Worm (Caenorhabditis elegans) whole organism, L4 larva: ENCODE measurements around the gene sra-10.

Source experiments
- D1046.2 ChIP-seq: fragments of 200-800 bp; sonication (Bioruptor generic); IDR thresholded peaks from 2 replicates; pipeline ENCODE4 v1.3.6; 2022; ENCODE audit warnings: missing genetic modification characterization, missing compliant biosample characterization
- F10B5.3 ChIP-seq: sonication (generic microtip); optimal IDR thresholded peaks from 2 replicates; lab custom pipeline; 2016; ENCODE audit warnings: mild to moderate bottlenecking, missing genetic modification characterization, missing compliant biosample characterization
- F26F4.8 ChIP-seq: fragments of 200-800 bp; sonication (Bioruptor generic); conservative IDR thresholded peaks from 2 replicates; pipeline ENCODE4 v1.3.6; 2022; ENCODE audit warnings: missing genetic modification characterization, missing compliant biosample characterization
- T20F7.1 ChIP-seq: fragments of 200-800 bp; sonication (Bioruptor generic); optimal IDR thresholded peaks from 2 replicates; lab custom pipeline; 2018; ENCODE audit warnings: mild to moderate bottlenecking, missing genetic modification characterization, missing compliant biosample characterization
- Y105C5A.15 ChIP-seq: fragments of 200-800 bp; sonication (Bioruptor generic); IDR thresholded peaks from 2 replicates; pipeline ENCODE4 v1.3.6; 2022; ENCODE audit warnings: missing genetic modification characterization, missing compliant biosample characterization
- Y48G9A.11 ChIP-seq: fragments of 200-800 bp; sonication (Bioruptor generic); IDR thresholded peaks from 2 replicates; pipeline ENCODE4 v1.3.6; 2022; ENCODE audit warnings: missing genetic modification reagents, missing genetic modification characterization, missing compliant biosample characterization
- ZK337.2 ChIP-seq: fragments of 200-800 bp; sonication (Bioruptor generic); IDR thresholded peaks from 2 replicates; pipeline ENCODE4 v1.3.6; 2022; ENCODE audit warnings: missing genetic modification reagents, missing genetic modification characterization, missing compliant biosample characterization
- ZK546.5 ChIP-seq, 2 experiments: sonication (generic microtip); optimal IDR thresholded peaks; 2 replicates each; lab custom pipeline; 2017; ENCODE audit warnings: missing biosample characterization in 2 of 2, missing genetic modification characterization in 2 of 2
- ama-1 ChIP-seq: fragments of 150-350 bp; optimal IDR thresholded peaks from 2 replicates; lab custom pipeline; 2014; ENCODE audit warnings: inconsistent platforms, mixed read lengths
- ceh-20 ChIP-seq: fragments of 200-800 bp; sonication (Bioruptor generic); IDR thresholded peaks from 2 replicates; pipeline ENCODE4 v1.3.6; 2022; ENCODE audit warnings: missing genetic modification reagents, missing genetic modification characterization, missing compliant biosample characterization
- ceh-28 ChIP-seq: fragments of 150-350 bp; optimal IDR thresholded peaks from 2 replicates; lab custom pipeline; 2014; ENCODE audit warnings: missing biosample characterization, missing genetic modification reagents, missing genetic modification characterization
- ceh-44 ChIP-seq: fragments of 200-800 bp; sonication (Bioruptor generic); IDR thresholded peaks from 2 replicates; pipeline ENCODE4 v1.3.6; 2022; ENCODE audit warnings: missing genetic modification reagents, missing genetic modification characterization, missing compliant biosample characterization
- ceh-62 ChIP-seq: sonication (generic microtip); optimal IDR thresholded peaks from 2 replicates; lab custom pipeline; 2017; ENCODE audit warnings: missing biosample characterization, missing genetic modification characterization
- ceh-82 ChIP-seq: sonication (generic microtip); optimal IDR thresholded peaks from 2 replicates; lab custom pipeline; 2017; ENCODE audit warnings: missing biosample characterization, missing genetic modification characterization
- cey-2 ChIP-seq: sonication (generic microtip); optimal IDR thresholded peaks from 3 replicates; lab custom pipeline; 2017; ENCODE audit warnings: missing genetic modification characterization, mild to moderate bottlenecking, missing compliant biosample characterization, antibody characterized with exemption, borderline replicate concordance; ENCODE audit not compliant: insufficient read depth
- daf-8 ChIP-seq: fragments of 200-800 bp; sonication (Bioruptor generic); IDR thresholded peaks from 2 replicates; pipeline ENCODE4 v1.3.6; 2022; ENCODE audit warnings: missing genetic modification characterization, missing compliant biosample characterization
- dmd-8 ChIP-seq: fragments of 200-800 bp; sonication (Bioruptor generic); IDR thresholded peaks from 2 replicates; pipeline ENCODE4 v1.3.6; 2022; ENCODE audit warnings: missing genetic modification characterization, missing compliant biosample characterization
- dmd-9 ChIP-seq: fragments of 200-800 bp; sonication (Bioruptor generic); IDR thresholded peaks from 2 replicates; pipeline ENCODE4 v1.3.6; 2022; ENCODE audit warnings: missing genetic modification reagents, missing genetic modification characterization, missing compliant biosample characterization
- dpl-1 ChIP-seq: fragments of 150-350 bp; optimal IDR thresholded peaks from 2 replicates; lab custom pipeline; 2014; ENCODE audit warnings: missing biosample characterization, missing genetic modification reagents, missing genetic modification characterization
- duxl-1 ChIP-seq: sonication (generic microtip); optimal IDR thresholded peaks from 2 replicates; lab custom pipeline; 2016; ENCODE audit warnings: mild to moderate bottlenecking, missing genetic modification characterization, moderate library complexity, missing compliant biosample characterization; ENCODE audit not compliant: poor library complexity
- dve-1 ChIP-seq: sonication (generic microtip); optimal IDR thresholded peaks from 2 replicates; lab custom pipeline; 2017; ENCODE audit warnings: antibody characterized with exemption, mild to moderate bottlenecking, missing genetic modification characterization, missing compliant biosample characterization; ENCODE audit not compliant: insufficient read depth
- hif-1 ChIP-seq, 2 experiments: sonication (generic microtip); optimal IDR thresholded peaks; 2 replicates each; lab custom pipeline; 2016 to 2017; ENCODE audit warnings: missing compliant biosample characterization in 2 of 2, missing genetic modification characterization in 2 of 2, missing genetic modification reagents in 2 of 2, missing genotype in 2 of 2, mild to moderate bottlenecking in 1 of 2
- hlh-11 ChIP-seq: fragments of 200-800 bp; sonication (Bioruptor generic); optimal IDR thresholded peaks from 2 replicates; lab custom pipeline; 2018; ENCODE audit warnings: mild to moderate bottlenecking, missing genetic modification characterization, missing compliant biosample characterization
- hmg-1.1 ChIP-seq: fragments of 200-800 bp; sonication (Bioruptor generic); IDR thresholded peaks from 2 replicates; pipeline ENCODE4 v1.3.6; 2022; ENCODE audit warnings: missing genetic modification reagents, missing genetic modification characterization, missing compliant biosample characterization
- jun-1 ChIP-seq: fragments of 150-350 bp; optimal IDR thresholded peaks from 2 replicates; lab custom pipeline; 2014; ENCODE audit warnings: missing biosample characterization, missing genetic modification reagents, missing genetic modification characterization
- lin-38 ChIP-seq: fragments of 200-800 bp; sonication (Bioruptor generic); IDR thresholded peaks from 2 replicates; pipeline ENCODE4 v1.3.6; 2022; ENCODE audit warnings: missing genetic modification reagents, missing genetic modification characterization, missing compliant biosample characterization
- lir-3 ChIP-seq: sonication (generic microtip); optimal IDR thresholded peaks from 2 replicates; lab custom pipeline; 2016; ENCODE audit warnings: mild to moderate bottlenecking, missing genetic modification characterization, missing compliant biosample characterization
- lsy-2 ChIP-seq, 2 experiments: fragments of 150-350 bp in 1 of 2; sonication (generic microtip) in 1 of 2; optimal IDR thresholded peaks; 2 replicates each; lab custom pipeline; 2014 to 2017; ENCODE audit warnings: missing biosample characterization in 2 of 2, missing genetic modification characterization in 2 of 2
- mdl-1 ChIP-seq, 2 experiments: fragments of 150-350 bp in 1 of 2; sonication (generic microtip) in 1 of 2; optimal IDR thresholded peaks; 2 replicates each; lab custom pipeline; 2014 to 2017; ENCODE audit warnings: missing biosample characterization in 2 of 2, missing genetic modification characterization in 2 of 2
- mdt-29 ChIP-seq: fragments of 200-800 bp; sonication (Bioruptor generic); IDR thresholded peaks from 2 replicates; pipeline ENCODE4 v1.3.6; 2022; ENCODE audit warnings: missing genetic modification reagents, missing genetic modification characterization, missing compliant biosample characterization
- mep-1 ChIP-seq: fragments of 150-350 bp; sonication (generic microtip); optimal IDR thresholded peaks from 3 replicates; lab custom pipeline; 2014; ENCODE audit warnings: missing biosample characterization, missing genetic modification characterization
- mes-2 ChIP-seq: sonication (generic microtip); optimal IDR thresholded peaks from 2 replicates; lab custom pipeline; 2016; ENCODE audit warnings: missing genotype, mild to moderate bottlenecking, missing genetic modification characterization, missing compliant biosample characterization; ENCODE audit not compliant: poor library complexity, severe bottlenecking
- mxl-2 ChIP-seq: fragments of 200-800 bp; sonication (Bioruptor generic); conservative IDR thresholded peaks from 2 replicates; pipeline ENCODE4 v1.3.6; 2022; ENCODE audit warnings: missing genetic modification reagents, missing genetic modification characterization, missing compliant biosample characterization
- nhr-10 ChIP-seq: fragments of 150-350 bp; optimal IDR thresholded peaks from 2 replicates; lab custom pipeline; 2014; ENCODE audit warnings: missing biosample characterization, missing genetic modification characterization
- nhr-11 ChIP-seq: fragments of 150-350 bp; optimal IDR thresholded peaks from 2 replicates; lab custom pipeline; 2014; ENCODE audit warnings: missing biosample characterization, missing genetic modification characterization
- nhr-237 ChIP-seq: sonication (generic microtip); optimal IDR thresholded peaks from 2 replicates; lab custom pipeline; 2017; ENCODE audit warnings: missing biosample characterization, missing genetic modification characterization
- nhr-28 ChIP-seq: fragments of 150-350 bp; optimal IDR thresholded peaks from 2 replicates; lab custom pipeline; 2014; ENCODE audit warnings: missing biosample characterization, missing genetic modification characterization
- php-3 ChIP-seq: fragments of 200-800 bp; sonication (Bioruptor generic); IDR thresholded peaks from 2 replicates; pipeline ENCODE4 v1.3.6; 2022; ENCODE audit warnings: missing genetic modification reagents, missing genetic modification characterization, missing compliant biosample characterization
- rbr-2 ChIP-seq: sonication (generic microtip); optimal IDR thresholded peaks from 2 replicates; lab custom pipeline; 2016; ENCODE audit warnings: missing genotype, missing genetic modification characterization, missing compliant biosample characterization
- set-16 ChIP-seq: fragments of 200-800 bp; sonication (Bioruptor generic); IDR thresholded peaks from 2 replicates; pipeline ENCODE4 v1.3.6; 2022; ENCODE audit warnings: missing genetic modification reagents, missing genetic modification characterization, missing compliant biosample characterization
- snpc-1.2 ChIP-seq: fragments of 200-800 bp; sonication (Bioruptor generic); IDR thresholded peaks from 2 replicates; pipeline ENCODE4 v1.3.6; 2022; ENCODE audit warnings: missing genetic modification reagents, missing genetic modification characterization, missing compliant biosample characterization
- snpc-4 ChIP-seq: fragments of 150-350 bp; optimal IDR thresholded peaks from 2 replicates; lab custom pipeline; 2014; ENCODE audit warnings: missing biosample characterization, missing genetic modification characterization
- spr-1 ChIP-seq: sonication (generic microtip); optimal IDR thresholded peaks from 2 replicates; lab custom pipeline; 2016; ENCODE audit warnings: mild to moderate bottlenecking, missing genetic modification characterization, missing compliant biosample characterization
- spr-3 ChIP-seq: fragments of 200-800 bp; sonication (Bioruptor generic); optimal IDR thresholded peaks from 2 replicates; lab custom pipeline; 2018; ENCODE audit warnings: mild to moderate bottlenecking, missing genetic modification characterization, missing compliant biosample characterization
- tra-1 ChIP-seq: fragments of 200-800 bp; sonication (Bioruptor generic); IDR thresholded peaks from 2 replicates; pipeline ENCODE4 v1.3.6; 2022; ENCODE audit warnings: missing genetic modification reagents, missing genetic modification characterization, missing compliant biosample characterization
- unc-62 ChIP-seq, 3 experiments: fragments of 150-350 bp in 1 of 3; sonication (generic microtip); optimal IDR thresholded peaks in 2 of 3; peaks in 1 of 3; 1 replicate in 1 of 3; 2 replicates in 2 of 3; lab custom pipeline; 2014 to 2017; ENCODE audit warnings: missing biosample characterization in 3 of 3, missing genetic modification characterization in 3 of 3, missing genetic modification reagents in 3 of 3, missing genotype in 1 of 3
- zag-1 ChIP-seq: fragments of 150-350 bp; optimal IDR thresholded peaks from 2 replicates; lab custom pipeline; 2014; ENCODE audit warnings: missing biosample characterization, missing genetic modification characterization
- zip-11 ChIP-seq: fragments of 200-800 bp; sonication (Bioruptor generic); IDR thresholded peaks from 2 replicates; pipeline ENCODE4 v1.3.6; 2022; ENCODE audit warnings: missing genetic modification characterization, missing compliant biosample characterization
- ztf-11 ChIP-seq: fragments of 150-350 bp; optimal IDR thresholded peaks from 2 replicates; lab custom pipeline; 2014; ENCODE audit warnings: missing biosample characterization, missing genetic modification characterization
- ztf-7 ChIP-seq: fragments of 150-350 bp; optimal IDR thresholded peaks from 2 replicates; lab custom pipeline; 2014; ENCODE audit warnings: missing biosample characterization, missing genetic modification characterization

The sra-10 gene

ce11 chrII:10868670-10869246 is 26.1 kb downstream of the sra-10 start, which contains the start of the genes gmps-1 and cap-2 (continued):
- TF ChIP-seq Y105C5A.15 (GFP tag; lab: Robert Waterston, UW), result peak; percentile 56; the same call in 1 of the 2 replicates
- TF ChIP-seq duxl-1 (tag; lab: Kevin White, UChicago), result peak; percentile 94
- TF ChIP-seq ZK337.2 (GFP tag; lab: Robert Waterston, UW), result peak; percentile 89
- peak; percentile 95 for TF ChIP-seq hlh-11 (tag; lab: Kevin White, UChicago)
- peak; percentile 90 for TF ChIP-seq F10B5.3
- no peak for TF ChIP-seq ceh-62 (tag; lab: Kevin White, UChicago)
- peak; percentile 68 to 87 for TF ChIP-seq hif-1 (tag; optimal IDR thresholded peaks at IDR 0.05; lab: Kevin White, UChicago)
- peak in 1 of 2 experiments; percentile 20 for TF ChIP-seq ZK546.5 (tag; optimal IDR thresholded peaks at IDR 0.05; lab: Kevin White, UChicago)
- peak; percentile 93 for TF ChIP-seq nhr-11
- TF ChIP-seq zag-1 (tag; lab: Kevin White, UChicago), result peak; percentile 34
- TF ChIP-seq F26F4.8, result no peak
- peak; percentile 19 for TF ChIP-seq nhr-10
- TF ChIP-seq dve-1 (tag; lab: Kevin White, UChicago), result peak; percentile 99
- peak; percentile 100 for TF ChIP-seq lsy-2 (tag; optimal IDR thresholded peaks at IDR 0.05; lab: Kevin White, UChicago)
- peak; percentile 54 for TF ChIP-seq ama-1 (lab: Kevin White, UChicago)
- TF ChIP-seq dpl-1, result peak; percentile 91
- TF ChIP-seq spr-3 (GFP tag; lab: Kevin White, UChicago), result peak; percentile 92
- peak; percentile 75 for TF ChIP-seq snpc-1.2
- peak; percentile 76; the same call in 1 of the 2 replicates for TF ChIP-seq mxl-2 (GFP tag; lab: Robert Waterston, UW)
- no peak for TF ChIP-seq ceh-44 (GFP tag; lab: Robert Waterston, UW)
- peak; percentile 55 for TF ChIP-seq lir-3 (tag; lab: Kevin White, UChicago)
- peak; percentile 1 for TF ChIP-seq nhr-237 (tag; lab: Kevin White, UChicago)
- TF ChIP-seq mep-1 (tag; lab: Kevin White, UChicago), result peak; percentile 99
- TF ChIP-seq rbr-2 (tag; lab: Kevin White, UChicago), result peak; percentile 95
- TF ChIP-seq ceh-20 (GFP tag; lab: Robert Waterston, UW), result peak; percentile 95
- TF ChIP-seq ceh-28 (tag; lab: Kevin White, UChicago), result peak; percentile 75
- peak; percentile 70; the same call in 1 of the 2 replicates for TF ChIP-seq dmd-8 (GFP tag; lab: Robert Waterston, UW)
- peak; percentile 84 for TF ChIP-seq tra-1 (GFP tag; lab: Robert Waterston, UW)
- TF ChIP-seq daf-8 (GFP tag; lab: Robert Waterston, UW), result no peak
- peak; percentile 94 for TF ChIP-seq spr-1 (tag; lab: Kevin White, UChicago)
- peak; percentile 61 to 78 for TF ChIP-seq mdl-1 (tag; optimal IDR thresholded peaks at IDR 0.05; lab: Kevin White, UChicago)
- TF ChIP-seq set-16, result peak; percentile 74
- TF ChIP-seq dmd-9 (GFP tag; lab: Robert Waterston, UW), result peak; percentile 93
- peak; percentile 7; the same call in 1 of the 2 replicates for TF ChIP-seq D1046.2
- TF ChIP-seq nhr-28 (tag; lab: Kevin White, UChicago), result peak; percentile 87
- TF ChIP-seq ceh-82 (tag; lab: Kevin White, UChicago), result no peak
- TF ChIP-seq zip-11 (GFP tag; lab: Robert Waterston, UW), result no peak
- peak; percentile 79 for TF ChIP-seq jun-1 (tag; lab: Kevin White, UChicago)
- peak; percentile 89 for TF ChIP-seq T20F7.1
- peak in 1 of 2 experiments; percentile 58 for TF ChIP-seq unc-62 (GFP tag; optimal IDR thresholded peaks at IDR 0.05 in 1 of 2; lab: Kevin White, UChicago)
- no peak for TF ChIP-seq unc-62 (tag; optimal IDR thresholded peaks at IDR 0.05; lab: Kevin White, UChicago)
- peak; percentile 92 for TF ChIP-seq ztf-7 (tag; lab: Kevin White, UChicago)
- TF ChIP-seq lin-38 (GFP tag; lab: Robert Waterston, UW), result peak; percentile 93
- TF ChIP-seq mdt-29 (GFP tag; lab: Robert Waterston, UW), result peak; percentile 91
- peak; percentile 78 for TF ChIP-seq Y48G9A.11 (GFP tag; lab: Robert Waterston, UW)
- TF ChIP-seq mes-2, result peak; percentile 96
- no peak for TF ChIP-seq snpc-4 (tag; lab: Kevin White, UChicago)
- TF ChIP-seq php-3 (GFP tag; lab: Robert Waterston, UW), result peak; percentile 83
- no peak for TF ChIP-seq cey-2 (tag; lab: Kevin White, UChicago)
- peak; percentile 98 for TF ChIP-seq hmg-1.1 (GFP tag; lab: Robert Waterston, UW)
- no peak for TF ChIP-seq ztf-11
